Worm (Caenorhabditis elegans) whole organism, L4 larva: ENCODE results near the gene ZC13.1.
A peak's percentile ranks its signal among the peaks of the same experiment; 100 is the strongest.

ENCODE experiments used
- F10B5.3 ChIP-seq: sonication (generic microtip); optimal IDR thresholded peaks from 2 replicates; lab custom pipeline; 2016; ENCODE audit warnings: mild to moderate bottlenecking, missing genetic modification characterization, missing compliant biosample characterization
- F44E2.7 ChIP-seq: fragments of 200-800 bp; sonication (Bioruptor generic); IDR thresholded peaks from 2 replicates; pipeline ENCODE4 v2.1.2; 2022; ENCODE audit warnings: missing genetic modification characterization, missing compliant biosample characterization
- F49E8.2 ChIP-seq: sonication (generic microtip); optimal IDR thresholded peaks from 2 replicates; lab custom pipeline; 2016; ENCODE audit warnings: missing compliant biosample characterization, mild to moderate bottlenecking, missing genetic modification characterization, borderline replicate concordance
- T26A8.4 ChIP-seq: fragments of 200-800 bp; sonication (Bioruptor generic); IDR thresholded peaks from 2 replicates; pipeline ENCODE4 v1.3.6; 2022; ENCODE audit warnings: missing genetic modification characterization, missing compliant biosample characterization
- Y5F2A.4 ChIP-seq: fragments of 200-800 bp; sonication (Bioruptor generic); optimal IDR thresholded peaks from 2 replicates; lab custom pipeline; 2018; ENCODE audit warnings: mild to moderate bottlenecking, missing genetic modification characterization, missing compliant biosample characterization
- Y75B8A.6 ChIP-seq: fragments of 200-800 bp; sonication (Bioruptor generic); IDR thresholded peaks from 2 replicates; pipeline ENCODE4 v1.3.6; 2022; ENCODE audit warnings: missing genetic modification reagents, missing genetic modification characterization, missing compliant biosample characterization
- aha-1 ChIP-seq: fragments of 150-350 bp; peaks from one replicate; lab custom pipeline; 2014; ENCODE audit warnings: missing biosample characterization, missing genetic modification characterization
- arid-1 ChIP-seq: fragments of 200-800 bp; sonication (Bioruptor generic); conservative IDR thresholded peaks from 2 replicates; pipeline ENCODE4 v1.3.6; 2022; ENCODE audit warnings: missing genetic modification reagents, missing genetic modification characterization, missing compliant biosample characterization
- ceh-28 ChIP-seq: fragments of 150-350 bp; optimal IDR thresholded peaks from 2 replicates; lab custom pipeline; 2014; ENCODE audit warnings: missing biosample characterization, missing genetic modification reagents, missing genetic modification characterization
- ceh-32 ChIP-seq: sonication (generic microtip); optimal IDR thresholded peaks from 2 replicates; lab custom pipeline; 2016; ENCODE audit warnings: mild to moderate bottlenecking, missing genetic modification characterization, missing compliant biosample characterization; ENCODE audit not compliant: poor library complexity
- ceh-44 ChIP-seq: fragments of 200-800 bp; sonication (Bioruptor generic); IDR thresholded peaks from 2 replicates; pipeline ENCODE4 v1.3.6; 2022; ENCODE audit warnings: missing genetic modification reagents, missing genetic modification characterization, missing compliant biosample characterization
- ceh-62 ChIP-seq: sonication (generic microtip); optimal IDR thresholded peaks from 2 replicates; lab custom pipeline; 2017; ENCODE audit warnings: missing biosample characterization, missing genetic modification characterization
- ctbp-1 ChIP-seq: fragments of 200-800 bp; sonication (Bioruptor generic); IDR thresholded peaks from 2 replicates; pipeline ENCODE4 v1.3.6; 2022; ENCODE audit warnings: missing genetic modification reagents, missing genetic modification characterization, missing compliant biosample characterization
- daf-12 ChIP-seq: fragments of 150-350 bp; optimal IDR thresholded peaks from 2 replicates; lab custom pipeline; 2014; ENCODE audit warnings: missing biosample characterization, missing genetic modification reagents, missing genetic modification characterization
- daf-19 ChIP-seq: fragments of 200-800 bp; sonication (Bioruptor generic); conservative IDR thresholded peaks from 2 replicates; pipeline ENCODE4 v1.3.6; 2022; ENCODE audit warnings: missing genetic modification characterization, missing compliant biosample characterization
- dpl-1 ChIP-seq: fragments of 150-350 bp; optimal IDR thresholded peaks from 2 replicates; lab custom pipeline; 2014; ENCODE audit warnings: missing biosample characterization, missing genetic modification reagents, missing genetic modification characterization
- duxl-1 ChIP-seq: sonication (generic microtip); optimal IDR thresholded peaks from 2 replicates; lab custom pipeline; 2016; ENCODE audit warnings: mild to moderate bottlenecking, missing genetic modification characterization, moderate library complexity, missing compliant biosample characterization; ENCODE audit not compliant: poor library complexity
- dve-1 ChIP-seq: sonication (generic microtip); optimal IDR thresholded peaks from 2 replicates; lab custom pipeline; 2017; ENCODE audit warnings: antibody characterized with exemption, mild to moderate bottlenecking, missing genetic modification characterization, missing compliant biosample characterization; ENCODE audit not compliant: insufficient read depth
- egl-27 ChIP-seq: sonication (generic microtip); optimal IDR thresholded peaks from 3 replicates; lab custom pipeline; 2017; ENCODE audit warnings: missing biosample characterization, missing genetic modification reagents, missing genetic modification characterization
- fkh-10 ChIP-seq: fragments of 150-350 bp; optimal IDR thresholded peaks from 2 replicates; lab custom pipeline; 2014; ENCODE audit warnings: missing biosample characterization, missing genetic modification reagents, missing genetic modification characterization
- gei-8 ChIP-seq: fragments of 200-800 bp; sonication (Bioruptor generic); optimal IDR thresholded peaks from 2 replicates; lab custom pipeline; 2018; ENCODE audit warnings: mild to moderate bottlenecking, missing genetic modification characterization, missing compliant biosample characterization
- hif-1 ChIP-seq, 2 experiments: sonication (generic microtip); optimal IDR thresholded peaks; 2 replicates each; lab custom pipeline; 2016 to 2017; ENCODE audit warnings: missing compliant biosample characterization in 2 of 2, missing genetic modification characterization in 2 of 2, missing genetic modification reagents in 2 of 2, missing genotype in 2 of 2, mild to moderate bottlenecking in 1 of 2
- hlh-11 ChIP-seq: fragments of 200-800 bp; sonication (Bioruptor generic); optimal IDR thresholded peaks from 2 replicates; lab custom pipeline; 2018; ENCODE audit warnings: mild to moderate bottlenecking, missing genetic modification characterization, missing compliant biosample characterization
- hlh-30 ChIP-seq: sonication (generic microtip); optimal IDR thresholded peaks from 2 replicates; lab custom pipeline; 2017; ENCODE audit warnings: antibody characterized with exemption, mild to moderate bottlenecking, missing genetic modification characterization, missing compliant biosample characterization; ENCODE audit not compliant: insufficient read depth
- jun-1 ChIP-seq: fragments of 150-350 bp; optimal IDR thresholded peaks from 2 replicates; lab custom pipeline; 2014; ENCODE audit warnings: missing biosample characterization, missing genetic modification reagents, missing genetic modification characterization
- lin-1 ChIP-seq: fragments of 200-800 bp; sonication (Bioruptor generic); IDR thresholded peaks from 2 replicates; pipeline ENCODE4 v1.3.6; 2022; ENCODE audit warnings: missing genetic modification reagents, missing genetic modification characterization, missing compliant biosample characterization
- lin-13 ChIP-seq: fragments of 150-350 bp; optimal IDR thresholded peaks from 2 replicates; lab custom pipeline; 2014; ENCODE audit warnings: missing biosample characterization, missing genetic modification reagents, missing genetic modification characterization
- mes-2 ChIP-seq: sonication (generic microtip); optimal IDR thresholded peaks from 2 replicates; lab custom pipeline; 2016; ENCODE audit warnings: missing genotype, mild to moderate bottlenecking, missing genetic modification characterization, missing compliant biosample characterization; ENCODE audit not compliant: poor library complexity, severe bottlenecking
- mxl-2 ChIP-seq: fragments of 200-800 bp; sonication (Bioruptor generic); conservative IDR thresholded peaks from 2 replicates; pipeline ENCODE4 v1.3.6; 2022; ENCODE audit warnings: missing genetic modification reagents, missing genetic modification characterization, missing compliant biosample characterization
- mxl-3 ChIP-seq: fragments of 200-800 bp; sonication (Bioruptor generic); optimal IDR thresholded peaks from 2 replicates; lab custom pipeline; 2018; ENCODE audit warnings: mild to moderate bottlenecking, missing genetic modification characterization, missing compliant biosample characterization
- nhr-11 ChIP-seq: fragments of 150-350 bp; optimal IDR thresholded peaks from 2 replicates; lab custom pipeline; 2014; ENCODE audit warnings: missing biosample characterization, missing genetic modification characterization
- nhr-28 ChIP-seq: fragments of 150-350 bp; optimal IDR thresholded peaks from 2 replicates; lab custom pipeline; 2014; ENCODE audit warnings: missing biosample characterization, missing genetic modification characterization
- nhr-42 ChIP-seq: fragments of 200-800 bp; sonication (Bioruptor generic); IDR thresholded peaks from 2 replicates; pipeline ENCODE4 v1.3.6; 2022; ENCODE audit warnings: missing genetic modification characterization, missing compliant biosample characterization
- nhr-48 ChIP-seq: sonication (generic microtip); optimal IDR thresholded peaks from 2 replicates; lab custom pipeline; 2016; ENCODE audit warnings: mild to moderate bottlenecking, missing genetic modification characterization, missing compliant biosample characterization
- nhr-76 ChIP-seq: fragments of 150-350 bp; optimal IDR thresholded peaks from 2 replicates; lab custom pipeline; 2014; ENCODE audit warnings: missing biosample characterization, missing genetic modification characterization
- nhr-77 ChIP-seq: fragments of 150-350 bp; optimal IDR thresholded peaks from 2 replicates; lab custom pipeline; 2014; ENCODE audit warnings: missing biosample characterization, missing genetic modification characterization
- pqm-1 ChIP-seq: sonication (generic microtip); optimal IDR thresholded peaks from 2 replicates; lab custom pipeline; 2017; ENCODE audit warnings: missing biosample characterization, missing genetic modification characterization
- rbr-2 ChIP-seq: sonication (generic microtip); optimal IDR thresholded peaks from 2 replicates; lab custom pipeline; 2016; ENCODE audit warnings: missing genotype, missing genetic modification characterization, missing compliant biosample characterization
- saeg-2 ChIP-seq: fragments of 200-800 bp; sonication (Bioruptor generic); IDR thresholded peaks from 2 replicates; pipeline ENCODE4 v1.3.6; 2022; ENCODE audit warnings: missing genetic modification reagents, missing genetic modification characterization, missing compliant biosample characterization
- sdz-12 ChIP-seq: fragments of 200-800 bp; sonication (Bioruptor generic); optimal IDR thresholded peaks from 2 replicates; lab custom pipeline; 2018; ENCODE audit warnings: mild to moderate bottlenecking, missing genetic modification characterization, missing compliant biosample characterization
- set-16 ChIP-seq: fragments of 200-800 bp; sonication (Bioruptor generic); IDR thresholded peaks from 2 replicates; pipeline ENCODE4 v1.3.6; 2022; ENCODE audit warnings: missing genetic modification reagents, missing genetic modification characterization, missing compliant biosample characterization
- skn-1 ChIP-seq: fragments of 150-350 bp; optimal IDR thresholded peaks from 2 replicates; lab custom pipeline; 2014; ENCODE audit warnings: missing biosample characterization, missing genetic modification characterization
- snpc-1.2 ChIP-seq: fragments of 200-800 bp; sonication (Bioruptor generic); IDR thresholded peaks from 2 replicates; pipeline ENCODE4 v1.3.6; 2022; ENCODE audit warnings: missing genetic modification reagents, missing genetic modification characterization, missing compliant biosample characterization
- snpc-4 ChIP-seq: fragments of 150-350 bp; optimal IDR thresholded peaks from 2 replicates; lab custom pipeline; 2014; ENCODE audit warnings: missing biosample characterization, missing genetic modification characterization
- spr-1 ChIP-seq: sonication (generic microtip); optimal IDR thresholded peaks from 2 replicates; lab custom pipeline; 2016; ENCODE audit warnings: mild to moderate bottlenecking, missing genetic modification characterization, missing compliant biosample characterization
- tag-97 ChIP-seq: fragments of 200-800 bp; sonication (Bioruptor generic); IDR thresholded peaks from 2 replicates; pipeline ENCODE4 v1.3.6; 2022; ENCODE audit warnings: missing genetic modification characterization, missing compliant biosample characterization
- unc-39 ChIP-seq: sonication (generic microtip); optimal IDR thresholded peaks from 2 replicates; lab custom pipeline; 2017; ENCODE audit warnings: missing biosample characterization, missing genetic modification characterization
- unc-62 ChIP-seq, 3 experiments: fragments of 150-350 bp in 1 of 3; sonication (generic microtip); optimal IDR thresholded peaks in 2 of 3; peaks in 1 of 3; 1 replicate in 1 of 3; 2 replicates in 2 of 3; lab custom pipeline; 2014 to 2017; ENCODE audit warnings: missing biosample characterization in 3 of 3, missing genetic modification characterization in 3 of 3, missing genetic modification reagents in 3 of 3, missing genotype in 1 of 3
- vab-7 ChIP-seq: fragments of 200-800 bp; sonication (Bioruptor generic); IDR thresholded peaks from 2 replicates; pipeline ENCODE4 v1.3.6; 2022; ENCODE audit warnings: missing genetic modification reagents, missing genetic modification characterization, missing compliant biosample characterization
- zfp-3 ChIP-seq: fragments of 200-800 bp; sonication (Bioruptor generic); conservative IDR thresholded peaks from 2 replicates; pipeline ENCODE4 v1.3.6; 2022; ENCODE audit warnings: missing genetic modification reagents, missing genetic modification characterization, missing compliant biosample characterization
- zip-11 ChIP-seq: fragments of 200-800 bp; sonication (Bioruptor generic); IDR thresholded peaks from 2 replicates; pipeline ENCODE4 v1.3.6; 2022; ENCODE audit warnings: missing genetic modification characterization, missing compliant biosample characterization
- zip-2 ChIP-seq: fragments of 150-350 bp; optimal IDR thresholded peaks from 2 replicates; lab custom pipeline; 2014; ENCODE audit warnings: missing biosample characterization, missing genetic modification characterization
- ztf-7 ChIP-seq: fragments of 150-350 bp; optimal IDR thresholded peaks from 2 replicates; lab custom pipeline; 2014; ENCODE audit warnings: missing biosample characterization, missing genetic modification characterization

Gene ZC13.1

ce11 chrX:876935-877334, at the start of gene ZC13.1 (continued):
- TF ChIP-seq nhr-76 (tag; lab: Kevin White, UChicago) (no peak), egl-27 (tag; lab: Kevin White, UChicago) (no peak), skn-1 (tag; lab: Kevin White, UChicago) (no peak), lin-13 (peak; percentile 45), hlh-11 (tag; lab: Kevin White, UChicago) (peak; percentile 62), hif-1 (tag; optimal IDR thresholded peaks at IDR 0.05; lab: Kevin White, UChicago) (peak in 1 of 2 experiments; percentile 68), ceh-44 (GFP tag; lab: Robert Waterston, UW) (no peak), mxl-2 (GFP tag; lab: Robert Waterston, UW) (no peak), mxl-3 (GFP tag; lab: Kevin White, UChicago) (peak; percentile 71), duxl-1 (no peak), jun-1 (tag; lab: Kevin White, UChicago) (no peak), zip-11 (no peak), nhr-28 (tag; lab: Kevin White, UChicago) (peak; percentile 84), spr-1 (no peak), set-16 (GFP tag; lab: Robert Waterston, UW) (no peak), mes-2 (peak; percentile 81), ceh-28 (tag; lab: Kevin White, UChicago) (no peak), snpc-1.2 (no peak), hlh-30 (tag; lab: Kevin White, UChicago) (peak; percentile 50), daf-19 (GFP tag; lab: Robert Waterston, UW) (no peak), lin-1 (GFP tag; lab: Robert Waterston, UW) (0 out of 2 replicates have a peak, but pooled peaks have one; percentile 53), dve-1 (no peak), unc-39 (tag; lab: Kevin White, UChicago) (no peak), vab-7 (GFP tag; lab: Robert Waterston, UW) (no peak), daf-12 (tag; lab: Kevin White, UChicago) (no peak), saeg-2 (no peak), unc-62 (GFP tag; optimal IDR thresholded peaks at IDR 0.05 in 1 of 2; lab: Kevin White, UChicago) (no peak), unc-62 (tag; optimal IDR thresholded peaks at IDR 0.05; lab: Kevin White, UChicago) (no peak), ztf-7 (tag; lab: Kevin White, UChicago) (no peak), gei-8 (GFP tag; lab: Kevin White, UChicago) (no peak), aha-1 (peak; percentile 99), nhr-42 (no peak), zfp-3 (GFP tag; lab: Robert Waterston, UW) (no peak), dpl-1 (peak; percentile 54), sdz-12 (no peak), tag-97 (GFP tag; lab: Robert Waterston, UW) (no peak)

- TF ChIP-seq Y5F2A.4 (GFP tag; lab: Kevin White, UChicago) = no peak
- TF ChIP-seq unc-62 (GFP tag; optimal IDR thresholded peaks at IDR 0.05 in 1 of 2; lab: Kevin White, UChicago) = peak in 1 of 2 experiments; percentile 97
- no peak for TF ChIP-seq unc-62 (tag; optimal IDR thresholded peaks at IDR 0.05; lab: Kevin White, UChicago)
- no peak for TF ChIP-seq F44E2.7 (GFP tag; lab: Robert Waterston, UW)
- no peak for TF ChIP-seq F49E8.2 (tag; lab: Kevin White, UChicago)
- TF ChIP-seq saeg-2 = no peak
- no peak for TF ChIP-seq ceh-32 (tag; lab: Kevin White, UChicago)
- TF ChIP-seq arid-1 (GFP tag; lab: Robert Waterston, UW) = no peak
- TF ChIP-seq ceh-62 (tag; lab: Kevin White, UChicago) = no peak
- peak; percentile 82 for TF ChIP-seq ctbp-1 (GFP tag; lab: Robert Waterston, UW)
- no peak for TF ChIP-seq Y75B8A.6 (GFP tag; lab: Robert Waterston, UW)
- TF ChIP-seq fkh-10 (GFP tag; lab: Kevin White, UChicago) = peak; percentile 89
- TF ChIP-seq mxl-3 (GFP tag; lab: Kevin White, UChicago) = peak; percentile 76
- TF ChIP-seq nhr-48 (tag; lab: Kevin White, UChicago) = peak; percentile 27
- no peak for TF ChIP-seq pqm-1 (tag; lab: Kevin White, UChicago)
- no peak for TF ChIP-seq F10B5.3 (tag; lab: Kevin White, UChicago)
- TF ChIP-seq nhr-11 (tag; lab: Kevin White, UChicago) = peak; percentile 82
- TF ChIP-seq nhr-77 (tag; lab: Kevin White, UChicago) = peak; percentile 33
- TF ChIP-seq T26A8.4 (GFP tag; lab: Robert Waterston, UW) = no peak
- peak; percentile 76 for TF ChIP-seq rbr-2 (tag; lab: Kevin White, UChicago)
- no peak for TF ChIP-seq zip-2 (tag; lab: Kevin White, UChicago)
- no peak for TF ChIP-seq snpc-4 (tag; lab: Kevin White, UChicago)
These were observed 49.5 kb upstream of the ZC13.1 start for ce11 chrX:827502-827901.
